Fruit fly (Drosophila melanogaster): Measurements from ENCODE around the gene FER.

The FER gene

dm6 chr3R:9422338-9422737 lies 28.0 kb upstream of the FER start:
- no peak for TF ChIP-seq CG8478 (optimal IDR thresholded peaks at IDR 0.05)
- no peak for TF ChIP-seq CTCF (optimal IDR thresholded peaks at IDR 0.05)

dm6 chr3R:9420439-9421234 lies 26.3 kb upstream of the FER start:
- TF ChIP-seq CTCF (optimal IDR thresholded peaks at IDR 0.05) (no peak), CG8478 (optimal IDR thresholded peaks at IDR 0.05) (no peak)

dm6 chr3R:9419300-9419652 lies 24.9 kb upstream of the FER start:
- TF ChIP-seq CG8478 (optimal IDR thresholded peaks at IDR 0.05) (no peak), CTCF (optimal IDR thresholded peaks at IDR 0.05) (no peak)

dm6 chr3R:9418373-9419299 lies 24.3 kb upstream of the FER start:
- TF ChIP-seq CG8478 (optimal IDR thresholded peaks at IDR 0.05) (no peak), CTCF (optimal IDR thresholded peaks at IDR 0.05) (no peak)

dm6 chr3R:9417577-9418334 lies 23.4 kb upstream of the FER start, which contains the start of gene ps:
TSS of gene ps (plus strand) at chr3R:9417940.
- TF ChIP-seq CTCF (optimal IDR thresholded peaks at IDR 0.05) (no peak), CG8478 (optimal IDR thresholded peaks at IDR 0.05) (no peak)

- TF ChIP-seq CG8478 (optimal IDR thresholded peaks at IDR 0.05), result no peak
- TF ChIP-seq CTCF (optimal IDR thresholded peaks at IDR 0.05), result no peak
Observed at dm6 chr3R:9416951-9417350, 22.6 kb upstream of the FER start.

dm6 chr3R:9411928-9412640 lies 17.7 kb upstream of the FER start, which contains the start of the genes Task7 and alpha-Man-IIa:
TSS of gene Task7 (minus strand) at chr3R:9412293.
TSS of gene alpha-Man-IIa (plus strand) at chr3R:9412548.
- TF ChIP-seq CG8478 (optimal IDR thresholded peaks at IDR 0.05), result no peak
- no peak for TF ChIP-seq CTCF (optimal IDR thresholded peaks at IDR 0.05)

dm6 chr3R:9410182-9410581 lies 15.8 kb upstream of the FER start, which contains the start of gene betaTub85D:
TSS of gene betaTub85D (minus strand) at chr3R:9410282.
- TF ChIP-seq CG8478 (optimal IDR thresholded peaks at IDR 0.05) (no peak), CTCF (optimal IDR thresholded peaks at IDR 0.05) (no peak)

dm6 chr3R:9408069-9408468 lies 13.7 kb upstream of the FER start, which contains the start of gene CG44261:
TSS of gene CG44261 (minus strand) at chr3R:9408169.
- no peak for TF ChIP-seq CTCF (optimal IDR thresholded peaks at IDR 0.05)
- no peak for TF ChIP-seq CG8478 (optimal IDR thresholded peaks at IDR 0.05)

dm6 chr3R:9404104-9404512 lies 9.8 kb upstream of the FER start, which contains the start of the genes CG9356, BBIP1 and CG8135:
TSS of gene CG9356 (minus strand) at chr3R:9404269.
TSS of gene BBIP1 (plus strand) at chr3R:9404385.
TSS of gene CG8135 (plus strand) at chr3R:9404385.
- TF ChIP-seq CTCF (optimal IDR thresholded peaks at IDR 0.05), result no peak
- TF ChIP-seq CG8478 (optimal IDR thresholded peaks at IDR 0.05), result no peak

dm6 chr3R:9401127-9401603 lies 6.8 kb upstream of the FER start, which contains the start of the genes RpL34b and CG8132:
TSS of gene RpL34b (minus strand) at chr3R:9401226.
TSS of gene CG8132 (plus strand) at chr3R:9401495.
- TF ChIP-seq CTCF (optimal IDR thresholded peaks at IDR 0.05), result peak; percentile 29 to 31
- no peak for TF ChIP-seq CG8478 (optimal IDR thresholded peaks at IDR 0.05)

- no peak for TF ChIP-seq CG8478 (optimal IDR thresholded peaks at IDR 0.05)
- TF ChIP-seq CTCF (optimal IDR thresholded peaks at IDR 0.05), result no peak
Observed at dm6 chr3R:9399951-9400392, 5.6 kb upstream of the FER start, which contains the start of gene CG34117. TSS of gene CG34117 (minus strand) at chr3R:9400053.

dm6 chr3R:9399074-9399473 lies 4.7 kb upstream of the FER start:
- TF ChIP-seq CTCF (optimal IDR thresholded peaks at IDR 0.05) (no peak), CG8478 (optimal IDR thresholded peaks at IDR 0.05) (no peak)
